Fruit fly (Drosophila melanogaster): ENCODE results near the gene Dhod.
A peak's percentile ranks its signal among the peaks of the same experiment; 100 is the strongest.

The Dhod gene

DNA sequence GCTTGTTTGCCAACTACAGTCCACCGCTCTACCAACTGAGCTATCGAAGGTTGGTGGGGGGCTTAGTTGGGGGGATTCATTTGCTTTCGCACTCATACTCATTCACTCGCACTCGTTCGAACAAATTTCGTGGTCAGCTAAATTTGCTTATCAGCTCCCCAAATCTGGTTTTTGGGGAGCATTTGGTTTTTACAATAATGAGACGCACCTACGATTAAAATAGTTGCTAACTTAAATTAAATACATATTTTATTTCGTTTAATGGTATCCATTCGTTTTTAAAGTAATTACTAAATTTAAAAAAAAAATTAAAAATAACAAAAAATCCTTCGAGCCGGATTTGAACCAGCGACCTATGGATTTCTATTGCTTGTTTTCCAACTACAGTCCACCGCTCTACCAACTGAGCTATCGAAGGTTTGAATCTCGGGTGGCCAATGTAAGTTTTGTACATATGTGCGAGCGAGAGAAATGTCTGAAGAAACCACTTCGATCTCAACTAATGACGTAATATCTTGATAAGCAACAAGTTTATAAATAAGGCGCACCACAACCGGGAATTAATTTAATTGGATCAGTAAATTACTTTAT, 10.2 kb downstream of the Dhod start:
- TF ChIP-seq CG6276 (GFP tag; optimal IDR thresholded peaks at IDR 0.05) (peak; percentile 14), Ets96B (tag; optimal IDR thresholded peaks at IDR 0.05) (no peak), CG1621 (tag; optimal IDR thresholded peaks at IDR 0.05) (no peak), CG6808 (GFP tag; optimal IDR thresholded peaks at IDR 0.05) (no peak), topi (GFP tag; optimal IDR thresholded peaks at IDR 0.05) (no peak), salr (GFP tag; optimal IDR thresholded peaks at IDR 0.05) (no peak), CG3032 (tag; optimal IDR thresholded peaks at IDR 0.05) (no peak), dsx (GFP tag; optimal IDR thresholded peaks at IDR 0.05; ENCODE audit: poor library complexity, severe bottlenecking) (no peak), CG34406 (GFP tag; optimal IDR thresholded peaks at IDR 0.05) (no peak), CG3919 (GFP tag; optimal IDR thresholded peaks at IDR 0.05) (no peak), CG4318 (GFP tag; optimal IDR thresholded peaks at IDR 0.05) (no peak), net (GFP tag; optimal IDR thresholded peaks at IDR 0.05) (no peak), pdm3 (GFP tag; optimal IDR thresholded peaks at IDR 0.05) (no peak), vri (GFP tag; optimal IDR thresholded peaks at IDR 0.05) (peak; percentile 85), Sox14 (GFP tag; optimal IDR thresholded peaks at IDR 0.05) (no peak), OdsH (GFP tag; optimal IDR thresholded peaks at IDR 0.05) (no peak), cyc (GFP tag; optimal IDR thresholded peaks at IDR 0.05) (no peak), ss (GFP tag; optimal IDR thresholded peaks at IDR 0.05) (no peak), achi (GFP tag; optimal IDR thresholded peaks at IDR 0.05) (no peak), svp (GFP tag) (peak; percentile 59), CG8319 (GFP tag; optimal IDR thresholded peaks at IDR 0.05) (no peak), CG11902 (GFP tag; optimal IDR thresholded peaks at IDR 0.05) (no peak), Met (GFP tag; optimal IDR thresholded peaks at IDR 0.05) (no peak), CG31627 (GFP tag; optimal IDR thresholded peaks at IDR 0.05) (no peak), Lpt (GFP tag; optimal IDR thresholded peaks at IDR 0.05) (no peak), Eip78C (GFP tag) (peak; percentile 57), Hr38 (GFP tag; optimal IDR thresholded peaks at IDR 0.05) (no peak), fkh (GFP tag; optimal IDR thresholded peaks at IDR 0.05) (no peak)

DNA sequence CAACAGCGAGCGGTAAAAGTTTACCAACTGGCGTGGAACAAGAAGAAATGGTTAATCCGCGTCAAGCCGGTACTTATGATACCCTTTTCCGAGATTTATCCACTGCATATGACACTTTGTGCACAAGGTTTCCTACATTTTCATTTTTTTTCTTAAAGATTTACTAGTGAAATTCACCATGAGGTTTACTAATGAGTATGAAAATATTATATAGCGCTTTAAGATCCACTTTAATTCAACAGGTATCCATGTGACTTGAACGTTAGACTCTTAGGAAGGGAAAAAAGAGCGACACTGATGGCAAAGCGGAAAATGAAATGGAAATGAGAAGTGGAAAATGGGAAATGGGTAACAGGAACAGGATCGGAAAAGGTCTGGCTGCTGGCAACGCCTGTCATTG, 14.1 kb downstream of the Dhod start:
- no peak for TF ChIP-seq lz (GFP tag; optimal IDR thresholded peaks at IDR 0.05)
- TF ChIP-seq CG32006 (GFP tag; optimal IDR thresholded peaks at IDR 0.05) = peak; percentile 12
- peak; percentile 67 for TF ChIP-seq svp (GFP tag)

DNA sequence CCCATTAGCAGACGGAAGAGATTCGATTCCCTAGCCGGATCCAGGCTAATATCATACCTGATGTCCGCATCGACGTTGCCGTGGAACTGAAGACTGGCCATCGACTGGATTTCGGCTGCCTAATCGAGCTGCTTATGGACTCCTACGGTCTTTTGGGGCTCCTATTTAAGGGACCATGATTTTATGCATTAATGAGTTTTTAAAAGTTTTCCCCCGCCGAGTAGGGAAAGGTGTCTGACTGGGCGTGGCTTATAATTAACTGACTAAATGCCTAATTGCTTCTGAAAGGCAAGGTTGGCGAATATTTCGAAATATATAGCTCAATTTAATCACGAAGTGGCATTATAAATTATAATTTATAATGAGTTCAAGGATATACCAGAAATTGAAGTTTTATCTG, 16.9 kb downstream of the Dhod start, which contains the start of gene Or85e:
TSS of gene Or85e (minus strand) at position 101 of the 400 bp plus-strand sequence.
- TF ChIP-seq eg (GFP tag; IDR thresholded peaks at IDR 0.05) (no peak), Eip75B (GFP tag; optimal IDR thresholded peaks at IDR 0.05) (no peak), CG6792 (GFP tag; optimal IDR thresholded peaks at IDR 0.05) (no peak), CG4318 (GFP tag; optimal IDR thresholded peaks at IDR 0.05) (no peak), achi (GFP tag; optimal IDR thresholded peaks at IDR 0.05) (no peak), acj6 (GFP tag; optimal IDR thresholded peaks at IDR 0.05) (no peak), Hr38 (GFP tag; optimal IDR thresholded peaks at IDR 0.05) (no peak), CG3919 (GFP tag; optimal IDR thresholded peaks at IDR 0.05) (no peak), CG6854 (GFP tag; optimal IDR thresholded peaks at IDR 0.05) (no peak), Eip93F (GFP tag; optimal IDR thresholded peaks at IDR 0.05) (no peak), svp (GFP tag) (no peak), vri (GFP tag; optimal IDR thresholded peaks at IDR 0.05) (no peak), CG10669 (GFP tag; optimal IDR thresholded peaks at IDR 0.05) (no peak), topi (GFP tag; optimal IDR thresholded peaks at IDR 0.05) (no peak), dsx (GFP tag; optimal IDR thresholded peaks at IDR 0.05; ENCODE audit: poor library complexity, severe bottlenecking) (no peak), CG8632 (GFP tag; optimal IDR thresholded peaks at IDR 0.05) (no peak), CG15336 (GFP tag; IDR thresholded peaks at IDR 0.05) (no peak), CG8319 (GFP tag; optimal IDR thresholded peaks at IDR 0.05) (no peak)

Data from whole organism, prepupa.